Fruit fly (Drosophila melanogaster) whole organism, embryonic: Measurements from ENCODE around the gene Hr96.

ENCODE experiments used
- Asciz ChIP-seq: fragments of 200-800 bp; sonication (Bioruptor generic); optimal IDR thresholded peaks from 2 replicates; lab custom pipeline; 2017; ENCODE audit warnings: missing biosample characterization, mild to moderate bottlenecking, missing genetic modification characterization, missing genetic modification reagents
- CG14014 ChIP-seq: fragments of 200-800 bp; sonication (Bioruptor generic); IDR thresholded peaks from 2 replicates; pipeline ENCODE4 v1.3.6; 2022; ENCODE audit warnings: missing biosample characterization, missing genetic modification characterization
- CG14050 ChIP-seq: fragments of 200-800 bp; sonication (Bioruptor generic); IDR thresholded peaks from 3 replicates; pipeline ENCODE4 v1.3.6; 2022; ENCODE audit warnings: missing biosample characterization, missing genetic modification characterization
- CG1602 ChIP-seq: fragments of 200-800 bp; sonication (Bioruptor generic); optimal IDR thresholded peaks from 3 replicates; lab custom pipeline; 2016; ENCODE audit warnings: missing biosample characterization, missing genetic modification characterization
- CG1792 ChIP-seq: fragments of 200-800 bp; sonication (Bioruptor generic); optimal IDR thresholded peaks from 2 replicates; lab custom pipeline; 2016; ENCODE audit warnings: missing biosample characterization, missing genetic modification characterization
- CG18262 ChIP-seq: fragments of 200-800 bp; optimal IDR thresholded peaks from 3 replicates; lab custom pipeline; 2019; ENCODE audit warnings: missing biosample characterization, mild to moderate bottlenecking, missing genetic modification characterization, moderate library complexity
- CG18476 ChIP-seq: fragments of 200-800 bp; sonication (Bioruptor generic); optimal IDR thresholded peaks from 2 replicates; lab custom pipeline; 2016; ENCODE audit warnings: missing biosample characterization, mild to moderate bottlenecking, missing genetic modification characterization
- CG18619 ChIP-seq: fragments of 200-800 bp; sonication (Bioruptor generic); optimal IDR thresholded peaks from 3 replicates; lab custom pipeline; 2017; ENCODE audit warnings: missing biosample characterization, mild to moderate bottlenecking, missing genetic modification characterization
- CG2199 ChIP-seq: fragments of 200-800 bp; sonication (Bioruptor generic); IDR thresholded peaks from 3 replicates; pipeline ENCODE4 v1.3.6; 2022; ENCODE audit warnings: missing biosample characterization, missing genetic modification characterization
- CG2202 ChIP-seq: fragments of 200-800 bp; sonication (Bioruptor generic); optimal IDR thresholded peaks from 2 replicates; lab custom pipeline; 2018; ENCODE audit warnings: missing biosample characterization, mild to moderate bottlenecking, missing genetic modification characterization
- CG2889 ChIP-seq: fragments of 200-800 bp; sonication (Bioruptor generic); IDR thresholded peaks from 3 replicates; pipeline ENCODE4 v1.3.6; 2022; ENCODE audit warnings: missing biosample characterization, missing genetic modification characterization
- CG31365 ChIP-seq: fragments of 200-800 bp; sonication (Bioruptor generic); optimal IDR thresholded peaks from 2 replicates; lab custom pipeline; 2018; ENCODE audit warnings: missing biosample characterization, mild to moderate bottlenecking, missing genetic modification characterization
- CG31441 ChIP-seq: fragments of 200-800 bp; sonication (Bioruptor generic); IDR thresholded peaks from 2 replicates; pipeline ENCODE4 v1.3.6; 2022; ENCODE audit warnings: missing biosample characterization, missing genetic modification characterization
- CG3407 ChIP-seq: fragments of 200-800 bp; sonication (Bioruptor generic); optimal IDR thresholded peaks from 2 replicates; lab custom pipeline; 2018; ENCODE audit warnings: missing biosample characterization, mild to moderate bottlenecking, missing genetic modification characterization
- CG3995 ChIP-seq: fragments of 200-800 bp; sonication (Bioruptor generic); optimal IDR thresholded peaks from 3 replicates; lab custom pipeline; 2016; ENCODE audit warnings: missing biosample characterization, missing genetic modification characterization
- CG4820 ChIP-seq: fragments of 200-800 bp; sonication (Bioruptor generic); optimal IDR thresholded peaks from 3 replicates; lab custom pipeline; 2016; ENCODE audit warnings: missing biosample characterization, missing genetic modification characterization
- CG6175 ChIP-seq: fragments of 200-800 bp; sonication (Bioruptor generic); IDR thresholded peaks from 3 replicates; pipeline ENCODE4 v1.3.6; 2022; ENCODE audit warnings: missing biosample characterization, missing genetic modification characterization
- CG6254 ChIP-seq: fragments of 200-800 bp; sonication (Bioruptor generic); optimal IDR thresholded peaks from 3 replicates; lab custom pipeline; 2017; ENCODE audit warnings: mild to moderate bottlenecking, missing biosample characterization, missing genetic modification reagents, missing genetic modification characterization
- CG9215 ChIP-seq: fragments of 200-800 bp; sonication (Bioruptor generic); IDR thresholded peaks from 2 replicates; pipeline ENCODE4 v1.3.6; 2022; ENCODE audit warnings: missing biosample characterization, missing genetic modification characterization
- CG9437 ChIP-seq: fragments of 200-800 bp; sonication (Bioruptor generic); optimal IDR thresholded peaks from 2 replicates; lab custom pipeline; 2018; ENCODE audit warnings: missing biosample characterization, mild to moderate bottlenecking, missing genetic modification characterization
- CG9932 ChIP-seq: fragments of 200-800 bp; sonication (Bioruptor generic); IDR thresholded peaks from 2 replicates; pipeline ENCODE4 v1.3.6; 2022; ENCODE audit warnings: missing biosample characterization, missing genetic modification characterization
- D19A ChIP-seq: fragments of 200-800 bp; optimal IDR thresholded peaks from 3 replicates; lab custom pipeline; 2019; ENCODE audit warnings: missing biosample characterization, mild to moderate bottlenecking, missing genetic modification characterization, moderate library complexity
- Drgx ChIP-seq: fragments of 200-800 bp; sonication (Bioruptor generic); IDR thresholded peaks from 2 replicates; pipeline ENCODE4 v1.3.6; 2022; ENCODE audit warnings: missing biosample characterization, missing genetic modification characterization
- Hmr ChIP-seq: fragments of 200-800 bp; sonication (Bioruptor generic); optimal IDR thresholded peaks from 3 replicates; lab custom pipeline; 2017; ENCODE audit warnings: mild to moderate bottlenecking, missing biosample characterization, missing genetic modification reagents, missing genetic modification characterization
- MESR4 ChIP-seq: fragments of 200-800 bp; sonication (Bioruptor generic); optimal IDR thresholded peaks from 2 replicates; lab custom pipeline; 2018; ENCODE audit warnings: missing biosample characterization, mild to moderate bottlenecking, missing genetic modification characterization, moderate library complexity
- Opbp ChIP-seq: fragments of 200-800 bp; sonication (Bioruptor generic); IDR thresholded peaks from 3 replicates; pipeline ENCODE4 v1.3.6; 2022; ENCODE audit warnings: missing biosample characterization, missing genetic modification characterization; ENCODE audit not compliant: partially characterized antibody
- Six4 ChIP-seq: fragments of 200-800 bp; sonication (Bioruptor generic); optimal IDR thresholded peaks from 2 replicates; lab custom pipeline; 2016; ENCODE audit warnings: missing biosample characterization, missing genetic modification characterization
- Ssrp ChIP-seq: fragments of 200-800 bp; sonication (Bioruptor generic); optimal IDR thresholded peaks from 2 replicates; lab custom pipeline; 2018; ENCODE audit warnings: missing biosample characterization, mild to moderate bottlenecking, missing genetic modification characterization, moderate library complexity
- Xrp1 ChIP-seq: fragments of 200-800 bp; sonication (Bioruptor generic); IDR thresholded peaks from 2 replicates; pipeline ENCODE4 v1.3.6; 2022; ENCODE audit warnings: missing biosample characterization, missing genetic modification characterization
- bab2 ChIP-seq: fragments of 200-800 bp; sonication (Bioruptor generic); optimal IDR thresholded peaks from 2 replicates; lab custom pipeline; 2016; ENCODE audit warnings: missing biosample characterization, missing genetic modification characterization
- btn ChIP-seq: fragments of 200-800 bp; sonication (Bioruptor generic); optimal IDR thresholded peaks from 2 replicates; lab custom pipeline; 2016; ENCODE audit warnings: missing biosample characterization, missing genetic modification characterization
- corto ChIP-seq: fragments of 200-800 bp; sonication (Bioruptor generic); optimal IDR thresholded peaks from 2 replicates; lab custom pipeline; 2016; ENCODE audit warnings: missing biosample characterization, mild to moderate bottlenecking, missing genetic modification characterization, moderate library complexity
- cwo ChIP-seq: fragments of 200-800 bp; sonication (Bioruptor generic); optimal IDR thresholded peaks from 3 replicates; lab custom pipeline; 2017; ENCODE audit warnings: missing biosample characterization, missing genetic modification characterization, mild to moderate bottlenecking, moderate library complexity, missing genetic modification reagents
- danr ChIP-seq: fragments of 200-800 bp; sonication (Bioruptor generic); IDR thresholded peaks from 2 replicates; pipeline ENCODE4 v1.3.6; 2022; ENCODE audit warnings: missing biosample characterization, missing genetic modification characterization
- emc ChIP-seq: fragments of 200-800 bp; sonication (Bioruptor generic); optimal IDR thresholded peaks from 2 replicates; lab custom pipeline; 2016; ENCODE audit warnings: missing biosample characterization, missing genetic modification characterization
- jing ChIP-seq: fragments of 200-800 bp; sonication (Bioruptor generic); optimal IDR thresholded peaks from 2 replicates; lab custom pipeline; 2018; ENCODE audit warnings: missing biosample characterization, mild to moderate bottlenecking, missing genetic modification characterization
- klu ChIP-seq: fragments of 200-800 bp; sonication (Bioruptor generic); IDR thresholded peaks from 2 replicates; pipeline ENCODE4 v1.3.6; 2022; ENCODE audit warnings: missing biosample characterization, missing genetic modification characterization
- lbe ChIP-seq: fragments of 200-800 bp; sonication (Bioruptor generic); optimal IDR thresholded peaks from 2 replicates; lab custom pipeline; 2016; ENCODE audit warnings: missing biosample characterization, mild to moderate bottlenecking, missing genetic modification characterization
- luna ChIP-seq: fragments of 200-800 bp; sonication (Bioruptor generic); optimal IDR thresholded peaks from 2 replicates; lab custom pipeline; 2016; ENCODE audit warnings: missing biosample characterization, missing genetic modification characterization
- onecut ChIP-seq: fragments of 200-800 bp; sonication (Bioruptor generic); IDR thresholded peaks from 2 replicates; pipeline ENCODE4 v1.3.6; 2022; ENCODE audit warnings: missing biosample characterization, missing genetic modification characterization
- pzg ChIP-seq: fragments of 200-800 bp; sonication (Bioruptor generic); optimal IDR thresholded peaks from 3 replicates; lab custom pipeline; 2018; ENCODE audit warnings: missing biosample characterization, mild to moderate bottlenecking, missing genetic modification characterization, moderate library complexity
- rib ChIP-seq: fragments of 200-800 bp; sonication (Bioruptor generic); IDR thresholded peaks from 2 replicates; pipeline ENCODE4 v1.3.6; 2022; ENCODE audit warnings: missing biosample characterization, missing genetic modification characterization
- salm ChIP-seq: fragments of 200-800 bp; sonication (Bioruptor generic); optimal IDR thresholded peaks from 2 replicates; lab custom pipeline; 2018; ENCODE audit warnings: missing biosample characterization, mild to moderate bottlenecking, missing genetic modification characterization
- scrt ChIP-seq: fragments of 200-800 bp; sonication (Bioruptor generic); optimal IDR thresholded peaks from 2 replicates; lab custom pipeline; 2018; ENCODE audit warnings: missing biosample characterization, mild to moderate bottlenecking, missing genetic modification characterization, moderate library complexity
- slbo ChIP-seq: fragments of 200-800 bp; sonication (Bioruptor generic); IDR thresholded peaks from 2 replicates; pipeline ENCODE4 v1.3.6; 2022; ENCODE audit warnings: missing biosample characterization, missing genetic modification characterization
- tap ChIP-seq: fragments of 200-800 bp; optimal IDR thresholded peaks from 3 replicates; lab custom pipeline; 2019; ENCODE audit warnings: missing biosample characterization, mild to moderate bottlenecking, missing genetic modification characterization, moderate library complexity
- toy ChIP-seq: fragments of 200-800 bp; sonication (Bioruptor generic); IDR thresholded peaks from 2 replicates; pipeline ENCODE4 v1.3.6; 2022; ENCODE audit warnings: missing biosample characterization, missing genetic modification characterization
- tx ChIP-seq: fragments of 200-800 bp; sonication (Bioruptor generic); optimal IDR thresholded peaks from 2 replicates; lab custom pipeline; 2016; ENCODE audit warnings: missing biosample characterization, missing genetic modification characterization
- wor ChIP-seq: fragments of 200-800 bp; sonication (Bioruptor generic); IDR thresholded peaks from 2 replicates; pipeline ENCODE4 v1.3.6; 2022; ENCODE audit warnings: missing biosample characterization, missing genetic modification characterization

Hr96 gene

dm6 chr3R:24983537-24984501 lies 41.2 kb upstream of the Hr96 start, which contains the start of gene tnc (continued):
- TF ChIP-seq Asciz (GFP tag; lab: Kevin White, UChicago) (peak; percentile 32), jing (no peak), pzg (GFP tag; lab: Kevin White, UChicago) (no peak), Ssrp (tag; lab: Kevin White, UChicago) (peak; percentile 38), rib (GFP tag; lab: Robert Waterston, UW) (no peak), danr (no peak), klu (GFP tag; lab: Robert Waterston, UW) (no peak), btn (GFP tag; lab: Kevin White, UChicago) (no peak), onecut (GFP tag; lab: Robert Waterston, UW) (peak; percentile 21; the same call in 1 of the 2 replicates), CG18262 (tag; lab: Kevin White, UChicago) (peak; percentile 68), corto (GFP tag; lab: Kevin White, UChicago) (peak; percentile 9), wor (no peak), scrt (GFP tag; lab: Kevin White, UChicago) (peak; percentile 67), CG18476 (peak; percentile 13), cwo (GFP tag; lab: Kevin White, UChicago) (peak; percentile 62), lbe (GFP tag; lab: Kevin White, UChicago) (peak; percentile 60), tap (peak; percentile 40), tx (GFP tag; lab: Kevin White, UChicago) (no peak), emc (GFP tag; lab: Kevin White, UChicago) (no peak), Opbp (GFP tag; lab: Robert Waterston, UW) (no peak), toy (no peak), CG14014 (GFP tag; lab: Robert Waterston, UW) (no peak), Xrp1 (GFP tag; lab: Robert Waterston, UW) (peak; percentile 34; the same call in 1 of the 2 replicates), slbo (GFP tag; lab: Robert Waterston, UW) (peak; percentile 53), CG31365 (no peak), CG2202 (tag; lab: Kevin White, UChicago) (no peak), CG3995 (no peak), Six4 (no peak), Drgx (GFP tag; lab: Robert Waterston, UW) (peak; percentile 76), CG9932 (peak; percentile 35; the same call in 1 of the 2 replicates), CG6254 (GFP tag; lab: Kevin White, UChicago) (peak; percentile 8), CG3407 (GFP tag; lab: Kevin White, UChicago) (peak; percentile 27), CG18619 (GFP tag; lab: Kevin White, UChicago) (peak; percentile 49), luna (GFP tag; lab: Kevin White, UChicago) (no peak), CG2199 (GFP tag; lab: Robert Waterston, UW) (peak; percentile 84; the same call in 1 of the 3 replicates), CG31441 (peak; percentile 68), CG4820 (GFP tag; lab: Kevin White, UChicago) (peak; percentile 4), CG14050 (GFP tag; lab: Robert Waterston, UW) (no peak), CG6175 (GFP tag; lab: Robert Waterston, UW) (no peak), bab2 (GFP tag; lab: Kevin White, UChicago) (no peak), CG1602 (no peak), CG2889 (GFP tag; lab: Robert Waterston, UW) (no peak), CG1792 (GFP tag; lab: Kevin White, UChicago) (no peak), Hmr (GFP tag; lab: Kevin White, UChicago) (peak; percentile 78), salm (tag; lab: Kevin White, UChicago) (no peak), D19A (tag; lab: Kevin White, UChicago) (no peak), CG9437 (GFP tag; lab: Kevin White, UChicago) (peak; percentile 27), CG9215 (0 out of 2 replicates have a peak, but pooled peaks have one; percentile 41), MESR4 (no peak)
